Fruit fly (Drosophila melanogaster) whole organism, embryonic: ENCODE data around the gene Dlip1.

Source experiments
- Ada2b ChIP-seq: fragments of 200-800 bp; sonication (Bioruptor generic); IDR thresholded peaks from 2 replicates; pipeline ENCODE4 v1.3.6; 2022; ENCODE audit warnings: missing biosample characterization, missing genetic modification characterization
- Adf1 ChIP-seq: fragments of 200-800 bp; sonication (Bioruptor generic); IDR thresholded peaks from 2 replicates; pipeline ENCODE4 v1.3.6; 2022; ENCODE audit warnings: missing biosample characterization, missing genetic modification characterization
- Bgb ChIP-seq: fragments of 200-800 bp; sonication (Bioruptor generic); IDR thresholded peaks from 2 replicates; pipeline ENCODE4 v1.3.6; 2022; ENCODE audit warnings: missing biosample characterization, missing genetic modification characterization; ENCODE audit not compliant: partially characterized antibody
- BtbVII ChIP-seq: fragments of 200-800 bp; sonication (Bioruptor generic); optimal IDR thresholded peaks from 3 replicates; lab custom pipeline; 2017; ENCODE audit warnings: missing biosample characterization, mild to moderate bottlenecking, missing genetic modification characterization
- CG10147 ChIP-seq: fragments of 200-800 bp; sonication (Bioruptor generic); optimal IDR thresholded peaks from 2 replicates; lab custom pipeline; 2019; ENCODE audit warnings: missing biosample characterization, mild to moderate bottlenecking, missing genetic modification characterization, moderate library complexity
- CG11093 ChIP-seq: fragments of 200-800 bp; sonication (Bioruptor generic); IDR thresholded peaks from 3 replicates; pipeline ENCODE4 v1.3.6; 2022; ENCODE audit warnings: missing biosample characterization, missing genetic modification characterization
- CG11247 ChIP-seq: fragments of 200-800 bp; sonication (Bioruptor generic); IDR thresholded peaks from 2 replicates; pipeline ENCODE4 v1.3.6; 2022; ENCODE audit warnings: missing biosample characterization, missing genetic modification characterization
- CG12071 ChIP-seq: fragments of 200-800 bp; sonication (Bioruptor generic); optimal IDR thresholded peaks from 3 replicates; lab custom pipeline; 2018; ENCODE audit warnings: missing biosample characterization, mild to moderate bottlenecking, missing genetic modification characterization
- CG12104 ChIP-seq: fragments of 200-800 bp; sonication (Bioruptor generic); optimal IDR thresholded peaks from 3 replicates; lab custom pipeline; 2016; ENCODE audit warnings: missing biosample characterization, missing genetic modification characterization
- CG12219 ChIP-seq: fragments of 200-800 bp; sonication (Bioruptor generic); optimal IDR thresholded peaks from 3 replicates; lab custom pipeline; 2018; ENCODE audit warnings: missing biosample characterization, mild to moderate bottlenecking, missing genetic modification characterization
- CG12942 ChIP-seq: fragments of 200-800 bp; sonication (Bioruptor generic); optimal IDR thresholded peaks from 3 replicates; lab custom pipeline; 2016; ENCODE audit warnings: missing biosample characterization, missing genetic modification characterization
- CG13296 ChIP-seq: fragments of 200-800 bp; sonication (Bioruptor generic); optimal IDR thresholded peaks from 3 replicates; lab custom pipeline; 2018; ENCODE audit warnings: missing biosample characterization, mild to moderate bottlenecking, missing genetic modification characterization
- CG14441 ChIP-seq: fragments of 200-800 bp; sonication (Bioruptor generic); IDR thresholded peaks from 2 replicates; pipeline ENCODE4 v1.3.6; 2022; ENCODE audit warnings: missing biosample characterization, missing genetic modification characterization
- CG15011 ChIP-seq: fragments of 200-800 bp; sonication (Bioruptor generic); optimal IDR thresholded peaks from 3 replicates; lab custom pipeline; 2018; ENCODE audit warnings: missing biosample characterization, mild to moderate bottlenecking, missing genetic modification characterization
- CG15696 ChIP-seq: fragments of 200-800 bp; sonication (Bioruptor generic); optimal IDR thresholded peaks from 2 replicates; lab custom pipeline; 2019; ENCODE audit warnings: missing biosample characterization, mild to moderate bottlenecking, missing genetic modification characterization, moderate library complexity
- CG1647 ChIP-seq: fragments of 200-800 bp; sonication (Bioruptor generic); optimal IDR thresholded peaks from 3 replicates; lab custom pipeline; 2016; ENCODE audit warnings: missing biosample characterization, missing genetic modification characterization
- CG17829 ChIP-seq: fragments of 200-800 bp; optimal IDR thresholded peaks from 2 replicates; lab custom pipeline; 2019; ENCODE audit warnings: missing biosample characterization, mild to moderate bottlenecking, missing genetic modification characterization, moderate library complexity
- CG18764 ChIP-seq: fragments of 200-800 bp; sonication (Bioruptor generic); optimal IDR thresholded peaks from 3 replicates; lab custom pipeline; 2016; ENCODE audit warnings: missing biosample characterization, missing genetic modification characterization
- CG4360 ChIP-seq: fragments of 200-800 bp; sonication (Bioruptor generic); IDR thresholded peaks from 2 replicates; pipeline ENCODE4 v1.3.6; 2022; ENCODE audit warnings: missing biosample characterization, missing genetic modification characterization
- CG6272 ChIP-seq: fragments of 200-800 bp; sonication (Bioruptor generic); IDR thresholded peaks from 2 replicates; pipeline ENCODE4 v1.3.6; 2022; ENCODE audit warnings: missing biosample characterization, missing genetic modification characterization
- CG6813 ChIP-seq: fragments of 200-800 bp; sonication (Bioruptor generic); optimal IDR thresholded peaks from 2 replicates; lab custom pipeline; 2017; ENCODE audit warnings: missing biosample characterization, missing genetic modification characterization, mild to moderate bottlenecking, moderate library complexity, missing genetic modification reagents
- CG7928 ChIP-seq: fragments of 200-800 bp; sonication (Bioruptor generic); optimal IDR thresholded peaks from 2 replicates; lab custom pipeline; 2017; ENCODE audit warnings: missing biosample characterization, mild to moderate bottlenecking, missing genetic modification characterization
- CG8290 ChIP-seq, 3 experiments: fragments of 200-800 bp; sonication (Bioruptor generic); optimal IDR thresholded peaks; 2 replicates each; lab custom pipeline; 2016 to 2019; ENCODE audit warnings: missing biosample characterization in 3 of 3, missing genetic modification characterization in 3 of 3, mild to moderate bottlenecking in 2 of 3, moderate library complexity in 1 of 3
- CG9727 ChIP-seq: fragments of 200-800 bp; sonication (Bioruptor generic); optimal IDR thresholded peaks from 3 replicates; lab custom pipeline; 2017; ENCODE audit warnings: missing biosample characterization, mild to moderate bottlenecking, missing genetic modification characterization
- CG9932 ChIP-seq: fragments of 200-800 bp; sonication (Bioruptor generic); IDR thresholded peaks from 2 replicates; pipeline ENCODE4 v1.3.6; 2022; ENCODE audit warnings: missing biosample characterization, missing genetic modification characterization
- D ChIP-seq, 2 experiments: fragments of 200-800 bp in 1 of 2; fragments of >200 bp in 1 of 2; sonication (Bioruptor generic) in 1 of 2; optimal IDR thresholded peaks; 2 replicates in 1 of 2; 3 replicates in 1 of 2; lab custom pipeline; 2017; ENCODE audit warnings: mild to moderate bottlenecking in 1 of 2, missing biosample characterization in 1 of 2, missing genetic modification characterization in 1 of 2, missing genetic modification reagents in 1 of 2
- Dll ChIP-seq: fragments of 200-800 bp; sonication (Bioruptor generic); IDR thresholded peaks from 4 replicates; pipeline ENCODE4 v1.3.6; 2022; ENCODE audit warnings: missing biosample characterization, missing genetic modification characterization; ENCODE audit not compliant: partially characterized antibody
- E2f1 ChIP-seq: fragments of 200-800 bp; sonication (Bioruptor generic); IDR thresholded peaks from 2 replicates; pipeline ENCODE4 v1.3.6; 2022; ENCODE audit warnings: missing biosample characterization, missing genetic modification characterization
- Fer1 ChIP-seq: fragments of 200-800 bp; sonication (Bioruptor generic); optimal IDR thresholded peaks from 2 replicates; lab custom pipeline; 2017; ENCODE audit warnings: missing biosample characterization, mild to moderate bottlenecking, missing genetic modification characterization
- Pdp1 ChIP-seq, 2 experiments: fragments of 200-800 bp; sonication (Bioruptor generic); optimal IDR thresholded peaks; 3 replicates each; lab custom pipeline; 2016; ENCODE audit warnings: missing biosample characterization in 2 of 2, missing genetic modification characterization in 2 of 2, mild to moderate bottlenecking in 1 of 2, moderate library complexity in 1 of 2
- Rx ChIP-seq: fragments of 200-800 bp; sonication (Bioruptor generic); IDR thresholded peaks from 2 replicates; pipeline ENCODE4 v1.3.6; 2022; ENCODE audit warnings: missing biosample characterization, missing genetic modification characterization
- ac ChIP-seq: fragments of 200-800 bp; sonication (Bioruptor generic); optimal IDR thresholded peaks from 3 replicates; lab custom pipeline; 2017; ENCODE audit warnings: missing biosample characterization, mild to moderate bottlenecking, missing genetic modification characterization
- cato ChIP-seq: fragments of 200-800 bp; sonication (Bioruptor generic); optimal IDR thresholded peaks from 2 replicates; lab custom pipeline; 2016; ENCODE audit warnings: missing biosample characterization, missing genetic modification characterization, borderline replicate concordance
- chm ChIP-seq: fragments of 200-800 bp; sonication (Bioruptor generic); IDR thresholded peaks from 2 replicates; pipeline ENCODE4 v1.3.6; 2022; ENCODE audit warnings: missing biosample characterization, missing genetic modification characterization
- croc ChIP-seq: fragments of 200-800 bp; sonication (Bioruptor generic); conservative IDR thresholded peaks from 3 replicates; pipeline ENCODE4 v1.3.6; 2022; ENCODE audit warnings: missing biosample characterization, missing genetic modification characterization
- dan ChIP-seq: fragments of 200-800 bp; sonication (Bioruptor generic); IDR thresholded peaks from 2 replicates; pipeline ENCODE4 v1.3.6; 2022; ENCODE audit warnings: missing biosample characterization, missing genetic modification characterization
- en ChIP-seq: fragments of 200-800 bp; sonication (Bioruptor generic); optimal IDR thresholded peaks from 2 replicates; lab custom pipeline; 2016; ENCODE audit warnings: missing biosample characterization, missing genetic modification characterization
- fd102C ChIP-seq: fragments of 200-800 bp; sonication (Bioruptor generic); optimal IDR thresholded peaks from 2 replicates; lab custom pipeline; 2018; ENCODE audit warnings: missing biosample characterization, mild to moderate bottlenecking, missing genetic modification characterization, moderate library complexity
- fd64A ChIP-seq: fragments of 200-800 bp; sonication (Bioruptor generic); optimal IDR thresholded peaks from 3 replicates; lab custom pipeline; 2018; ENCODE audit warnings: missing biosample characterization, mild to moderate bottlenecking, missing genetic modification characterization
- fru ChIP-seq: fragments of >200 bp; optimal IDR thresholded peaks from 2 replicates; lab custom pipeline; 2017
- gsb-n ChIP-seq: fragments of 200-800 bp; sonication (Bioruptor generic); optimal IDR thresholded peaks from 3 replicates; lab custom pipeline; 2018; ENCODE audit warnings: missing biosample characterization, mild to moderate bottlenecking, missing genetic modification characterization
- mam ChIP-seq: fragments of 200-800 bp; sonication (Bioruptor generic); optimal IDR thresholded peaks from 3 replicates; lab custom pipeline; 2016; ENCODE audit warnings: missing biosample characterization, missing genetic modification characterization
- org-1 ChIP-seq: fragments of 200-800 bp; sonication (Bioruptor generic); optimal IDR thresholded peaks from 2 replicates; lab custom pipeline; 2017; ENCODE audit warnings: missing biosample characterization, missing genetic modification characterization
- p53 ChIP-seq: fragments of 200-800 bp; sonication (Bioruptor generic); optimal IDR thresholded peaks from 2 replicates; lab custom pipeline; 2016; ENCODE audit warnings: missing biosample characterization, missing genetic modification characterization
- pan ChIP-seq, 4 experiments: fragments of >200 bp in 3 of 4; fragments of 200-800 bp in 1 of 4; sonication (Bioruptor generic) in 1 of 4; optimal IDR thresholded peaks in 3 of 4; IDR thresholded peaks in 1 of 4; 2 replicates each; pipeline versions ENCODE4 v1.3.6 to Lab custom; 2017 to 2022; ENCODE audit warnings: missing biosample characterization in 2 of 4, missing genetic modification characterization in 2 of 4, mixed read lengths in 1 of 4
- row ChIP-seq: fragments of 200-800 bp; sonication (Bioruptor generic); IDR thresholded peaks from 3 replicates; pipeline ENCODE4 v1.3.6; 2022; ENCODE audit warnings: missing biosample characterization, missing genetic modification characterization
- stc ChIP-seq: fragments of 200-800 bp; sonication (Bioruptor generic); IDR thresholded peaks from 2 replicates; pipeline ENCODE4 v1.3.6; 2022; ENCODE audit warnings: missing biosample characterization, missing genetic modification characterization
- sug ChIP-seq: fragments of 200-800 bp; optimal IDR thresholded peaks from 2 replicates; lab custom pipeline; 2019; ENCODE audit warnings: missing biosample characterization, mild to moderate bottlenecking, missing genetic modification characterization, moderate library complexity
- tna ChIP-seq: fragments of 200-800 bp; sonication (Bioruptor generic); IDR thresholded peaks from 2 replicates; pipeline ENCODE4 v1.3.6; 2022; ENCODE audit warnings: missing biosample characterization, missing genetic modification characterization; ENCODE audit not compliant: partially characterized antibody
- zfh2 ChIP-seq: fragments of 200-800 bp; sonication (Bioruptor generic); optimal IDR thresholded peaks from 2 replicates; lab custom pipeline; 2016; ENCODE audit warnings: missing biosample characterization, missing genetic modification characterization

The Dlip1 gene

DNA sequence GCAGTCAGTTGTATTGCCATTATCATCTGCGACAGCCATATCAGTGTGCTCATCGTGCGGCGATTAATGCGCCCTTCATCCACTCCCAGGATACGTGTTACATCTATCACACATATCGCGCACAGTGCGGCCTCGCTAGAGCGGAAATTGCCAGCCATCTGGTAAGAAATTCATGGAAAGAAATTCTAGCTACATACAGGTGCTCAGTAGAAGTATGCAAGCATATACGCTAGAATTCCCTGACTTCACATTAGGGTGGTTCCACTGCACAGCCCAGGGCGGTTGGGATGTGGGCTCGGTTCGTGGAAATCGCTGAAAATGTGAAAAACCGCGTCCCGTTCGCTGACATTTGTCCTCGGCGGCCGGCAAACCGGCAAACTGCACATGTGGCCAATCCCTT lies 17.2 kb upstream of the Dlip1 start (continued):
- TF ChIP-seq CG12104 (GFP tag; lab: Kevin White, UChicago) (peak; percentile 34), CG6813 (peak; percentile 71), D (optimal IDR thresholded peaks at IDR 0.05; lab: Kevin White, UChicago) (no peak), D (GFP tag; optimal IDR thresholded peaks at IDR 0.05; lab: Kevin White, UChicago) (peak; percentile 70), CG12071 (GFP tag; lab: Kevin White, UChicago) (peak; percentile 64), mam (GFP tag; lab: Kevin White, UChicago) (peak; percentile 72), sug (tag; lab: Kevin White, UChicago) (peak; percentile 21), CG17829 (tag; lab: Kevin White, UChicago) (peak; percentile 70), CG15696 (tag; lab: Kevin White, UChicago) (peak; percentile 82), fd64A (peak; percentile 56), CG13296 (GFP tag; lab: Kevin White, UChicago) (peak; percentile 50), CG10147 (GFP tag; lab: Kevin White, UChicago) (no peak), zfh2 (peak; percentile 13), cato (no peak), gsb-n (tag; lab: Kevin White, UChicago) (peak; percentile 60), fd102C (GFP tag; lab: Kevin White, UChicago) (peak; percentile 26), CG12219 (peak; percentile 78), CG6272 (peak; percentile 83), chm (peak; percentile 86), CG14441 (peak; percentile 86), row (GFP tag; lab: Robert Waterston, UW) (peak; percentile 93), en (GFP tag; lab: Kevin White, UChicago) (no peak), CG18764 (GFP tag; lab: Kevin White, UChicago) (peak; percentile 13), Pdp1 (GFP tag; optimal IDR thresholded peaks at IDR 0.05; lab: Kevin White, UChicago) (peak; percentile 68 to 77), Adf1 (0 out of 2 replicates have a peak, but pooled peaks have one; percentile 12), Fer1 (GFP tag; lab: Kevin White, UChicago) (peak; percentile 73), E2f1 (GFP tag; lab: Robert Waterston, UW) (peak; percentile 80), CG15011 (GFP tag; lab: Kevin White, UChicago) (no peak), CG9932 (GFP tag; lab: Robert Waterston, UW) (peak; percentile 72), CG11093 (peak; percentile 80), pan (optimal IDR thresholded peaks at IDR 0.05; lab: Kevin White, UChicago) (no peak), pan (GFP tag; optimal IDR thresholded peaks at IDR 0.05 in 1 of 2, IDR thresholded peaks at IDR 0.05 in 1 of 2) (peak in 1 of 2 experiments; percentile 81), ac (peak; percentile 18), fru (lab: Kevin White, UChicago) (no peak), stc (GFP tag; lab: Robert Waterston, UW) (peak; percentile 77), Bgb (GFP tag; lab: Robert Waterston, UW) (no peak), dan (GFP tag; lab: Robert Waterston, UW) (peak; percentile 76), Rx (GFP tag; lab: Robert Waterston, UW) (peak; percentile 70), croc (GFP tag; lab: Robert Waterston, UW) (peak; percentile 75), CG4360 (GFP tag; lab: Robert Waterston, UW) (peak; percentile 58; the same call in 1 of the 2 replicates), CG11247 (GFP tag; lab: Robert Waterston, UW) (peak; percentile 72), CG1647 (GFP tag; lab: Kevin White, UChicago) (no peak), Dll (no peak), CG12942 (GFP tag; lab: Kevin White, UChicago) (peak; percentile 49), CG8290 (GFP tag; optimal IDR thresholded peaks at IDR 0.05; lab: Kevin White, UChicago) (peak; percentile 61), CG8290 (tag; optimal IDR thresholded peaks at IDR 0.05; lab: Kevin White, UChicago) (peak in 1 of 2 experiments; percentile 8), CG7928 (GFP tag; lab: Kevin White, UChicago) (no peak), tna (GFP tag; lab: Robert Waterston, UW) (no peak), p53 (GFP tag; lab: Kevin White, UChicago) (no peak), CG9727 (GFP tag; lab: Kevin White, UChicago) (peak; percentile 74), org-1 (GFP tag; lab: Kevin White, UChicago) (no peak), BtbVII (GFP tag; lab: Kevin White, UChicago) (peak; percentile 18), Ada2b (GFP tag; lab: Robert Waterston, UW) (peak; percentile 86)
